Worm (Caenorhabditis elegans) whole organism, L1 larva: ENCODE measurements around the gene sri-73.

Source experiments
- elt-3 ChIP-seq, 6 experiments: fragments of 150-350 bp in 1 of 6; sonication (generic microtip); optimal IDR thresholded peaks; 2 replicates each; lab custom pipeline; 2017 to 2018; ENCODE audit warnings: missing biosample characterization in 6 of 6, missing genetic modification characterization in 6 of 6, inconsistent platforms in 1 of 6
- mdl-1 ChIP-seq, 2 experiments: fragments of 150-350 bp; optimal IDR thresholded peaks; 2 replicates each; lab custom pipeline; 2014 to 2017; ENCODE audit warnings: missing biosample characterization in 2 of 2, missing genetic modification characterization in 2 of 2, inconsistent platforms in 1 of 2
- mef-2 ChIP-seq: fragments of 150-350 bp; optimal IDR thresholded peaks from 2 replicates; lab custom pipeline; 2014; ENCODE audit warnings: missing biosample characterization, missing genetic modification characterization
- mep-1 ChIP-seq: fragments of 150-350 bp; optimal IDR thresholded peaks from 2 replicates; lab custom pipeline; 2014; ENCODE audit warnings: missing biosample characterization, missing genetic modification characterization
- tbx-2 ChIP-seq: sonication (generic microtip); optimal IDR thresholded peaks from 2 replicates; lab custom pipeline; 2016; ENCODE audit warnings: missing genetic modification characterization, missing compliant biosample characterization
- unc-130 ChIP-seq: fragments of 150-350 bp; optimal IDR thresholded peaks from 2 replicates; lab custom pipeline; 2017; ENCODE audit warnings: missing biosample characterization, missing genetic modification characterization, inconsistent platforms
- unc-30 ChIP-seq: sonication (generic microtip); optimal IDR thresholded peaks from 2 replicates; lab custom pipeline; 2017; ENCODE audit warnings: missing biosample characterization, missing genetic modification characterization

- TF ChIP-seq mef-2 (tag; lab: Kevin White, UChicago) (no peak), mdl-1 (tag; optimal IDR thresholded peaks at IDR 0.05; lab: Kevin White, UChicago) (no peak), elt-3 (tag; optimal IDR thresholded peaks at IDR 0.05; lab: Kevin White, UChicago) (no peak), unc-130 (tag; lab: Kevin White, UChicago) (no peak), tbx-2 (no peak), mep-1 (tag; lab: Kevin White, UChicago) (no peak), unc-30 (tag; lab: Kevin White, UChicago) (no peak)
Measured at ce11 chrV:578977-579376, 13.1 kb upstream of the sri-73 start, which contains the start of gene K06H6.4.
